Worm (Caenorhabditis elegans) whole organism, midembryonic: Measurements from ENCODE around the gene srw-51.

Source experiments
- T22C8.4 ChIP-seq: fragments of 200-800 bp; sonication (Bioruptor generic); IDR thresholded peaks from 2 replicates; pipeline ENCODE4 v1.3.6; 2022; ENCODE audit warnings: missing genetic modification characterization, missing compliant biosample characterization
- cog-1 ChIP-seq: sonication (generic microtip); optimal IDR thresholded peaks from 2 replicates; lab custom pipeline; 2016; ENCODE audit warnings: missing genetic modification characterization, missing compliant biosample characterization
- flt-1 ChIP-seq: fragments of 200-800 bp; sonication (Bioruptor generic); IDR thresholded peaks from 2 replicates; pipeline ENCODE4 v1.3.6; 2022; ENCODE audit warnings: missing genetic modification characterization, missing compliant biosample characterization
- klf-2 ChIP-seq: fragments of 200-800 bp; sonication (Bioruptor generic); conservative IDR thresholded peaks from 2 replicates; pipeline ENCODE4 v1.3.6; 2022; ENCODE audit warnings: missing genetic modification reagents, missing genetic modification characterization, missing compliant biosample characterization
- med-1 ChIP-seq: sonication (generic microtip); optimal IDR thresholded peaks from 2 replicates; lab custom pipeline; 2017; ENCODE audit warnings: missing genetic modification characterization, mild to moderate bottlenecking, missing compliant biosample characterization, antibody characterized with exemption, missing genetic modification reagents; ENCODE audit not compliant: insufficient read depth
- ref-1 ChIP-seq: fragments of 200-800 bp; sonication (Bioruptor generic); conservative IDR thresholded peaks from 2 replicates; pipeline ENCODE4 v1.3.6; 2022; ENCODE audit warnings: missing genetic modification reagents, missing genetic modification characterization, missing compliant biosample characterization
- tab-1 ChIP-seq: fragments of 200-800 bp; sonication (Bioruptor generic); IDR thresholded peaks from 2 replicates; pipeline ENCODE4 v1.3.6; 2022; ENCODE audit warnings: missing genetic modification characterization, missing compliant biosample characterization
- ztf-23 ChIP-seq: fragments of 200-800 bp; sonication (Bioruptor generic); IDR thresholded peaks from 2 replicates; pipeline ENCODE4 v1.3.6; 2022; ENCODE audit warnings: missing genetic modification reagents, missing genetic modification characterization, missing compliant biosample characterization
- ztf-29 ChIP-seq: fragments of 200-800 bp; sonication (Bioruptor generic); IDR thresholded peaks from 2 replicates; pipeline ENCODE4 v1.3.6; 2022; ENCODE audit warnings: missing genetic modification reagents, missing genetic modification characterization, missing compliant biosample characterization

DNA sequence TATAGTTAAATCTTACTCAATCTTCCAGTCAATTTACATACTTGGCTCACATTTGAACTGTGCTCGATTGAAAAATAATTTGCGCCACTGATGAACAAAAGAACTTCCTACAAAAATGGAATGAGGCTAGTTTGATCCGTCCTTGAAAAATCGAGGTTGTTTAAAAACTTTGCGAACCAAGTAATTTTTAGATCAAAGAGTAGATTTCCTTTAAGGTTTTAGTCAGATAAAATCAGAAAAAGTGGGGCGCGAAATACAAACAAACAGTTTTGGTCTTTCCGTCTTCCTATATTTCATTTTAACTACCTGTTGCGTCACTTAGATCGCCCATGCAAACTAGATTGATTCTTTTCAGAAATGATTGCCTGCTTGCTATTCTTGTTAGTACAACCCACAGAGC is 31.1 kb upstream of the srw-51 start, which contains the start of gene Y68A4A.10:
- TF ChIP-seq ztf-29 (GFP tag; lab: Robert Waterston, UW) (no peak), klf-2 (GFP tag; lab: Robert Waterston, UW) (no peak), tab-1 (GFP tag; lab: Robert Waterston, UW) (no peak), T22C8.4 (GFP tag; lab: Robert Waterston, UW) (no peak), ref-1 (GFP tag; lab: Robert Waterston, UW) (no peak), flt-1 (GFP tag; lab: Robert Waterston, UW) (no peak), med-1 (GFP tag; lab: Kevin White, UChicago) (no peak), cog-1 (tag; lab: Kevin White, UChicago) (no peak), ztf-23 (no peak)
